Worm (Caenorhabditis elegans): Measurements from ENCODE around the gene B0252.8.

The B0252.8 gene

ce11 chrII:6893589-6894245 is 22.2 kb upstream of the B0252.8 start, which contains the start of gene adal-1:
Gene adal-1, minus strand, starts transcription at chrII:6893639.
- TF ChIP-seq nhr-21 (tag; optimal IDR thresholded peaks at IDR 0.05): no peak
- no peak for TF ChIP-seq unc-39 (tag; optimal IDR thresholded peaks at IDR 0.05)
- peak in 1 of 2 experiments; percentile 35 for TF ChIP-seq lsy-2 (tag; optimal IDR thresholded peaks at IDR 0.05)
- TF ChIP-seq nhr-25 (tag; optimal IDR thresholded peaks at IDR 0.05): no peak
- no peak for TF ChIP-seq ceh-82 (tag; optimal IDR thresholded peaks at IDR 0.05)

- no peak for TF ChIP-seq unc-62 (GFP tag; optimal IDR thresholded peaks at IDR 0.05)
- TF ChIP-seq fos-1 (tag; optimal IDR thresholded peaks at IDR 0.05): peak; percentile 52
These were observed 18.5 kb upstream of the B0252.8 start, which contains the start of gene C44B7.11 for ce11 chrII:6897507-6897906. Gene C44B7.11, minus strand, starts transcription at chrII:6897540.

ce11 chrII:6898017-6898779 is 17.8 kb upstream of the B0252.8 start, which contains the start of gene hrpl-1:
Gene hrpl-1, plus strand, starts transcription at chrII:6898729.
- TF ChIP-seq unc-39 (tag; optimal IDR thresholded peaks at IDR 0.05) (no peak), unc-55 (GFP tag; optimal IDR thresholded peaks at IDR 0.05) (peak; percentile 26), fos-1 (tag; optimal IDR thresholded peaks at IDR 0.05) (peak; percentile 40), mbf-1 (tag; optimal IDR thresholded peaks at IDR 0.05) (no peak), lsy-2 (tag; optimal IDR thresholded peaks at IDR 0.05) (peak in 1 of 2 experiments; percentile 19), sma-3 (GFP tag; optimal IDR thresholded peaks at IDR 0.05) (peak; percentile 33), ZK546.5 (tag; optimal IDR thresholded peaks at IDR 0.05) (no peak), C34F6.9 (tag; optimal IDR thresholded peaks at IDR 0.05) (peak; percentile 23), sma-9 (GFP tag; optimal IDR thresholded peaks at IDR 0.05) (peak; percentile 29), sma-9 (tag; optimal IDR thresholded peaks at IDR 0.05) (no peak), nhr-10 (tag; optimal IDR thresholded peaks at IDR 0.05) (no peak)

ce11 chrII:6900708-6901107 is 15.3 kb upstream of the B0252.8 start:
- TF ChIP-seq Y55F3AM.14 (GFP tag; optimal IDR thresholded peaks at IDR 0.05): no peak
- TF ChIP-seq unc-39 (tag; optimal IDR thresholded peaks at IDR 0.05): no peak
- no peak for TF ChIP-seq aly-2 (tag; optimal IDR thresholded peaks at IDR 0.05)
- no peak for TF ChIP-seq nhr-6 (tag; optimal IDR thresholded peaks at IDR 0.05)
- no peak for TF ChIP-seq ceh-16 (tag; optimal IDR thresholded peaks at IDR 0.05)
- TF ChIP-seq elt-3 (tag; optimal IDR thresholded peaks at IDR 0.05): no peak
- no peak for TF ChIP-seq unc-55 (GFP tag; optimal IDR thresholded peaks at IDR 0.05)
- no peak for TF ChIP-seq snpc-4 (tag; optimal IDR thresholded peaks at IDR 0.05)
- no peak for TF ChIP-seq ama-1 (optimal IDR thresholded peaks at IDR 0.05)
- TF ChIP-seq nhr-21 (tag; optimal IDR thresholded peaks at IDR 0.05): no peak
- no peak for TF ChIP-seq nhr-25 (tag; optimal IDR thresholded peaks at IDR 0.05)
- no peak for TF ChIP-seq alr-1 (tag; optimal IDR thresholded peaks at IDR 0.05)
- TF ChIP-seq fos-1 (tag; optimal IDR thresholded peaks at IDR 0.05): no peak
- TF ChIP-seq unc-62 (GFP tag; optimal IDR thresholded peaks at IDR 0.05): no peak
- no peak for TF ChIP-seq nhr-10 (tag; optimal IDR thresholded peaks at IDR 0.05)
- TF ChIP-seq ztf-1 (GFP tag; conservative IDR thresholded peaks at IDR 0.05): no peak
- no peak for TF ChIP-seq peb-1 (tag; optimal IDR thresholded peaks at IDR 0.05)
- TF ChIP-seq lin-11 (tag; optimal IDR thresholded peaks at IDR 0.05): no peak
- no peak for TF ChIP-seq sma-3 (GFP tag; optimal IDR thresholded peaks at IDR 0.05)

ce11 chrII:6901795-6902194 is 14.2 kb upstream of the B0252.8 start, which contains the start of gene psmd-9:
Gene psmd-9, plus strand, starts transcription at chrII:6902095.
- TF ChIP-seq snpc-4 (tag; optimal IDR thresholded peaks at IDR 0.05) (no peak), nhr-25 (tag; optimal IDR thresholded peaks at IDR 0.05) (no peak), nhr-77 (tag; optimal IDR thresholded peaks at IDR 0.05) (no peak), mbf-1 (tag; optimal IDR thresholded peaks at IDR 0.05) (no peak), crh-2 (tag; optimal IDR thresholded peaks at IDR 0.05) (no peak), F13H6.1 (tag; optimal IDR thresholded peaks at IDR 0.05) (no peak), mdl-1 (tag; optimal IDR thresholded peaks at IDR 0.05) (no peak), C34F6.9 (tag; optimal IDR thresholded peaks at IDR 0.05) (no peak), unc-62 (GFP tag; optimal IDR thresholded peaks at IDR 0.05) (no peak), skn-1 (tag; optimal IDR thresholded peaks at IDR 0.05) (no peak), Y55F3AM.14 (GFP tag; optimal IDR thresholded peaks at IDR 0.05) (no peak), nhr-23 (tag; optimal IDR thresholded peaks at IDR 0.05) (no peak)

Measured in whole organism, L2 larva.